Fruit fly (Drosophila melanogaster): ENCODE results near the gene mRpS34.

The mRpS34 gene

dm6 chr3L:16385252-16385879 is 37.5 kb downstream of the mRpS34 start:
- peak; percentile 56 for TF ChIP-seq noc (tag; optimal IDR thresholded peaks at IDR 0.05)

dm6 chr3L:16385880-16386584 is 38.2 kb downstream of the mRpS34 start, which contains the start of the genes Agpat3 and RAF2:
Gene Agpat3 (minus strand): TSS chr3L:16385957.
Gene RAF2 (plus strand): TSS chr3L:16386327.
- TF ChIP-seq noc (tag; optimal IDR thresholded peaks at IDR 0.05): no peak

- TF ChIP-seq noc (tag; optimal IDR thresholded peaks at IDR 0.05): no peak
Measured at dm6 chr3L:16390793-16391192, 42.9 kb downstream of the mRpS34 start.

dm6 chr3L:16391257-16391656 is 43.4 kb downstream of the mRpS34 start:
- no peak for TF ChIP-seq noc (tag; optimal IDR thresholded peaks at IDR 0.05)

- TF ChIP-seq noc (tag; optimal IDR thresholded peaks at IDR 0.05): peak; percentile 8
Measured at dm6 chr3L:16392203-16392800, 44.4 kb downstream of the mRpS34 start.

dm6 chr3L:16392874-16393273 is 45.0 kb downstream of the mRpS34 start:
- TF ChIP-seq noc (tag; optimal IDR thresholded peaks at IDR 0.05): no peak

- no peak for TF ChIP-seq noc (tag; optimal IDR thresholded peaks at IDR 0.05)
Measured at dm6 chr3L:16393700-16394099, 45.8 kb downstream of the mRpS34 start.

- no peak for TF ChIP-seq noc (tag; optimal IDR thresholded peaks at IDR 0.05)
Measured at dm6 chr3L:16394506-16394905, 46.6 kb downstream of the mRpS34 start, which contains the start of gene Gagr. Gene Gagr (plus strand): TSS chr3L:16394586.
